Worm (Caenorhabditis elegans): Measurements from ENCODE around the gene ykt-6.

ce11 chrIII:7242988-7243387, 44.4 kb downstream of the ykt-6 start, which contains the start of gene osm-10:
- TF ChIP-seq ceh-82 (tag; optimal IDR thresholded peaks at IDR 0.05) (no peak), zip-4 (GFP tag; optimal IDR thresholded peaks at IDR 0.05) (no peak)

All from whole organism, L1 larva.